Fruit fly (Drosophila melanogaster): ENCODE data around the gene Tnpo.
A peak's percentile ranks its signal among the peaks of the same experiment; 100 is the strongest.

Gene Tnpo

dm6 chr3L:6220187-6220586, 26.9 kb downstream of the Tnpo start, which contains the start of gene CG33946:
TSS of gene CG33946 (plus strand) at chr3L:6220578.
- TF ChIP-seq CG13204 (GFP tag; optimal IDR thresholded peaks at IDR 0.05) (no peak), CG32121 (GFP tag; IDR thresholded peaks at IDR 0.05) (peak; percentile 76), CG12605 (GFP tag; IDR thresholded peaks at IDR 0.05) (peak; percentile 50), Snoo (tag; optimal IDR thresholded peaks at IDR 0.05) (peak; percentile 66), CG17806 (tag; optimal IDR thresholded peaks at IDR 0.05) (peak; percentile 35), Pif1A (GFP tag; optimal IDR thresholded peaks at IDR 0.05) (no peak), CG14655 (GFP tag; optimal IDR thresholded peaks at IDR 0.05) (peak; percentile 70), CG4496 (GFP tag; IDR thresholded peaks at IDR 0.05) (peak; percentile 86), gl (tag; optimal IDR thresholded peaks at IDR 0.05) (no peak), Ets98B (GFP tag; IDR thresholded peaks at IDR 0.05) (peak; percentile 55), CG10348 (GFP tag; IDR thresholded peaks at IDR 0.05) (peak; percentile 57; the same call in 1 of the 2 replicates), CG8159 (tag; optimal IDR thresholded peaks at IDR 0.05) (no peak), CG9948 (tag; optimal IDR thresholded peaks at IDR 0.05) (peak; percentile 41), rn (GFP tag; IDR thresholded peaks at IDR 0.05) (peak; percentile 54), fd96Ca (GFP tag; IDR thresholded peaks at IDR 0.05) (peak; percentile 86), CG34367 (tag; optimal IDR thresholded peaks at IDR 0.05) (no peak), CG15710 (tag; optimal IDR thresholded peaks at IDR 0.05) (no peak), EcR (GFP tag; optimal IDR thresholded peaks at IDR 0.05) (no peak), D1 (tag; optimal IDR thresholded peaks at IDR 0.05) (no peak), CG8301 (tag; optimal IDR thresholded peaks at IDR 0.05) (peak; percentile 63), Pif1B (GFP tag; optimal IDR thresholded peaks at IDR 0.05) (no peak)

dm6 chr3L:6232261-6232660, 39.0 kb downstream of the Tnpo start, which contains the start of gene CG13299:
TSS of gene CG13299 (minus strand) at chr3L:6232361.
- TF ChIP-seq CG32121 (GFP tag; IDR thresholded peaks at IDR 0.05) (no peak), CG13204 (GFP tag; optimal IDR thresholded peaks at IDR 0.05) (no peak), CG8301 (tag; optimal IDR thresholded peaks at IDR 0.05) (no peak), Ets98B (GFP tag; IDR thresholded peaks at IDR 0.05) (no peak), Snoo (tag; optimal IDR thresholded peaks at IDR 0.05) (no peak), EcR (GFP tag; optimal IDR thresholded peaks at IDR 0.05) (no peak), CG4496 (GFP tag; IDR thresholded peaks at IDR 0.05) (no peak), D1 (tag; optimal IDR thresholded peaks at IDR 0.05) (no peak), Pif1A (GFP tag; optimal IDR thresholded peaks at IDR 0.05) (no peak)

DNA sequence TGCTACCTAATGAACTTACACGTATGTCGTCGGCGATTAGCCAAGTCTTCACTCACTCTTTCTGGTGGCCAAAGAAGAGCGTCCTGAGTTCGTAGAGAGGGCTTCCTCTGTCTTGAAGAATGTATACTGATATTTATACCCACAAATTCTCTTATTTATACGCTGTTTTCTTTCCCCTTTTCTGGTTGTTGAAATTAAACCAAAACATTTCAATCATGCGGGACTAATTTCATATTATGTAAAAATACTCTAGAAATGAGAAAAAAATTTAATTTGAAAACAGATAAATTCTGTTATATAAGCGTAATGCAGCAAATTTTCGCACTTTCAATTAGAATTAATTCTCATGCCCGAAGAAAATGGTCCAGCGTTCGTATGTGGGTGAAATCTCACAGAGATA, 40.0 kb downstream of the Tnpo start, which contains the start of gene BG642312:
BG642312 (minus strand) TSS at position 101 of the 400 bp plus-strand sequence.
- TF ChIP-seq D1 (tag; optimal IDR thresholded peaks at IDR 0.05) (no peak), CG10348 (GFP tag; IDR thresholded peaks at IDR 0.05) (no peak), Ets98B (GFP tag; IDR thresholded peaks at IDR 0.05) (no peak), fd96Ca (GFP tag; IDR thresholded peaks at IDR 0.05) (no peak), rn (GFP tag; IDR thresholded peaks at IDR 0.05) (no peak)

DNA sequence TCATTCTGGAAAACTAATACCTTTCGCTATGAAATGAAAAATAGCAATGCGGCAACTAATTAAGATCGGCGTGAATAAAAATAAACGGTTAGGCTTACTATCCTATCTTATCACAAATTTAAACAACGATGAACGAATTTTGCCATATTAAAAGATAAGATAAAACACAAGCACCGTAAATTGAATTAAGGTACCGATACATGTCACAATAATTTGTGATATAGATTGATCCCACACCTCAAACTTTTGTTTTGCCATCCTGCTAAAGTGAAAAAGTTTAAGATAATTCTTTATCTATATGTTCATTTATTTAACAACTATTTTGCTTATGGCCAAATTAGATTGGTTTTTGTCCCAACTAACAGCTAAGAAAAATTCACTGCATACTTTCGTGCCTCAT, 40.8 kb downstream of the Tnpo start, which contains the start of gene CG42714:
CG42714 (minus strand) TSS at position 22 of the 400 bp plus-strand sequence.
- no peak for TF ChIP-seq CG32121 (GFP tag; IDR thresholded peaks at IDR 0.05)
- TF ChIP-seq CG8301 (tag; optimal IDR thresholded peaks at IDR 0.05) = no peak
- TF ChIP-seq gl (tag; optimal IDR thresholded peaks at IDR 0.05) = no peak
- TF ChIP-seq CG10348 (GFP tag; IDR thresholded peaks at IDR 0.05) = no peak
- no peak for TF ChIP-seq CG14655 (GFP tag; optimal IDR thresholded peaks at IDR 0.05)
- no peak for TF ChIP-seq CG15710 (tag; optimal IDR thresholded peaks at IDR 0.05)

dm6 chr3L:6239968-6240367, 46.7 kb downstream of the Tnpo start, which contains the start of gene CG10226:
TSS of gene CG10226 (minus strand) at chr3L:6240068.
- TF ChIP-seq CG15710 (tag; optimal IDR thresholded peaks at IDR 0.05) (no peak), CG13204 (GFP tag; optimal IDR thresholded peaks at IDR 0.05) (no peak), CG34367 (tag; optimal IDR thresholded peaks at IDR 0.05) (no peak), Ets98B (GFP tag; IDR thresholded peaks at IDR 0.05) (no peak), rn (GFP tag; IDR thresholded peaks at IDR 0.05) (no peak), CG14655 (GFP tag; optimal IDR thresholded peaks at IDR 0.05) (no peak), CG17806 (tag; optimal IDR thresholded peaks at IDR 0.05) (no peak), CG4496 (GFP tag; IDR thresholded peaks at IDR 0.05) (no peak), gl (tag; optimal IDR thresholded peaks at IDR 0.05) (no peak), CG12605 (GFP tag; IDR thresholded peaks at IDR 0.05) (no peak), Pif1A (GFP tag; optimal IDR thresholded peaks at IDR 0.05) (no peak), CG8159 (tag; optimal IDR thresholded peaks at IDR 0.05) (no peak), CG9948 (tag; optimal IDR thresholded peaks at IDR 0.05) (no peak), CG10348 (GFP tag; IDR thresholded peaks at IDR 0.05) (no peak), Snoo (tag; optimal IDR thresholded peaks at IDR 0.05) (no peak), D1 (tag; optimal IDR thresholded peaks at IDR 0.05) (no peak)

DNA sequence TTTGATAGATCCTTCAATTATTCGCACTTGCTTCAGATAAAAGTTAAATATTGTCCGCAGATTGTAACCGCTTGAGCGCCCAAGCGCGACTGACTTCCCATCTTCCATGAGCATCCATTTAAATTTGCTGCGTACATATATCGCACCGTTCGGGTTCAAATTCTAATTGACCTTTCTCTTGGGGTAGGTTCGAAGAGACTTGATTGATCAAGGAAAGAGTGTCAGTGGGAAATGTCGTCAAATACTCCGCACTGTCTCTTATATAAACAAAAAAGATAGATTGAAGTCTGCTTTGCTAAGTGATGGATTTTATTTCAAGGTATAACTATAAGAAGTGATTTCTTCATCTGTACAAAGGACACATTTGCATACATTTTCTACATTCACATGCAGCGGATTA, 52.4 kb downstream of the Tnpo start, which contains the start of gene Mdr65:
Mdr65 (minus strand) TSS at position 101 of the 400 bp plus-strand sequence.
- no peak for TF ChIP-seq CG9948 (tag; optimal IDR thresholded peaks at IDR 0.05)
- no peak for TF ChIP-seq Snoo (tag; optimal IDR thresholded peaks at IDR 0.05)
- no peak for TF ChIP-seq Pif1A (GFP tag; optimal IDR thresholded peaks at IDR 0.05)
- no peak for TF ChIP-seq CG34367 (tag; optimal IDR thresholded peaks at IDR 0.05)
- no peak for TF ChIP-seq CG12605 (GFP tag; IDR thresholded peaks at IDR 0.05)

Data from whole organism, pupa.